Worm (Caenorhabditis elegans): ENCODE results near the gene mccc-1.

Gene mccc-1

ce11 chrIV:9869344-9869743, 15.0 kb upstream of the mccc-1 start:
- no peak for TF ChIP-seq odd-2 (tag; optimal IDR thresholded peaks at IDR 0.05)
- no peak for TF ChIP-seq sdc-2 (tag; optimal IDR thresholded peaks at IDR 0.05)
- TF ChIP-seq madf-2 (tag; optimal IDR thresholded peaks at IDR 0.05) = no peak
- TF ChIP-seq mec-3 (tag; optimal IDR thresholded peaks at IDR 0.05; ENCODE audit: borderline replicate concordance) = no peak
- no peak for TF ChIP-seq syd-9 (tag; optimal IDR thresholded peaks at IDR 0.05)
- TF ChIP-seq dve-1 (tag; optimal IDR thresholded peaks at IDR 0.05) = no peak
- no peak for TF ChIP-seq nhr-11 (tag; optimal IDR thresholded peaks at IDR 0.05)
- no peak for TF ChIP-seq K09A11.1 (tag; optimal IDR thresholded peaks at IDR 0.05; ENCODE audit: insufficient read depth)
- no peak for TF ChIP-seq ceh-34 (tag; optimal IDR thresholded peaks at IDR 0.05)
- TF ChIP-seq tbx-7 (tag; optimal IDR thresholded peaks at IDR 0.05) = no peak
- TF ChIP-seq ahr-1 (tag; optimal IDR thresholded peaks at IDR 0.05) = no peak
- no peak for TF ChIP-seq C38D4.7 (GFP tag; optimal IDR thresholded peaks at IDR 0.05)
- no peak for TF ChIP-seq ceh-45 (GFP tag; IDR thresholded peaks at IDR 0.05)
- TF ChIP-seq hlh-13 (GFP tag; optimal IDR thresholded peaks at IDR 0.05) = no peak

ce11 chrIV:9872210-9872609, 12.2 kb upstream of the mccc-1 start:
- TF ChIP-seq pros-1 (tag; optimal IDR thresholded peaks at IDR 0.05) = no peak
- TF ChIP-seq pat-9 (tag; optimal IDR thresholded peaks at IDR 0.05) = no peak
- TF ChIP-seq T23F11.4 (GFP tag; optimal IDR thresholded peaks at IDR 0.05) = no peak
- TF ChIP-seq ceh-34 (tag; optimal IDR thresholded peaks at IDR 0.05) = no peak
- TF ChIP-seq unc-55 (GFP tag; optimal IDR thresholded peaks at IDR 0.05) = no peak
- no peak for TF ChIP-seq nhr-232 (tag; optimal IDR thresholded peaks at IDR 0.05)
- no peak for TF ChIP-seq ceh-45 (GFP tag; IDR thresholded peaks at IDR 0.05)
- no peak for TF ChIP-seq ceh-9 (tag; optimal IDR thresholded peaks at IDR 0.05)
- TF ChIP-seq rnt-1 (tag; optimal IDR thresholded peaks at IDR 0.05) = no peak
- TF ChIP-seq sdc-2 (tag; optimal IDR thresholded peaks at IDR 0.05) = no peak
- TF ChIP-seq lim-6 (tag; optimal IDR thresholded peaks at IDR 0.05) = no peak
- no peak for TF ChIP-seq ahr-1 (tag; optimal IDR thresholded peaks at IDR 0.05)

ce11 chrIV:9872786-9873185, 11.6 kb upstream of the mccc-1 start:
- TF ChIP-seq lim-6 (tag; optimal IDR thresholded peaks at IDR 0.05) = no peak
- TF ChIP-seq dve-1 (tag; optimal IDR thresholded peaks at IDR 0.05) = no peak
- TF ChIP-seq pax-1 (tag; optimal IDR thresholded peaks at IDR 0.05) = no peak
- TF ChIP-seq unc-86 (tag; optimal IDR thresholded peaks at IDR 0.05) = no peak
- no peak for TF ChIP-seq unc-3 (GFP tag; conservative IDR thresholded peaks at IDR 0.05)
- no peak for TF ChIP-seq unc-3 (tag; optimal IDR thresholded peaks at IDR 0.05)
- no peak for TF ChIP-seq ceh-14 (tag; optimal IDR thresholded peaks at IDR 0.05)
- TF ChIP-seq elt-2 (tag; optimal IDR thresholded peaks at IDR 0.05) = no peak
- no peak for TF ChIP-seq ttx-3 (tag; optimal IDR thresholded peaks at IDR 0.05)
- no peak for TF ChIP-seq pag-3 (tag; optimal IDR thresholded peaks at IDR 0.05; ENCODE audit: borderline replicate concordance)
- TF ChIP-seq tbx-2 (tag; optimal IDR thresholded peaks at IDR 0.05) = no peak
- TF ChIP-seq fkh-6 (tag; optimal IDR thresholded peaks at IDR 0.05) = no peak

- peak; percentile 11 for TF ChIP-seq ceh-18 (tag; optimal IDR thresholded peaks at IDR 0.05)
- TF ChIP-seq ceh-31 (tag; optimal IDR thresholded peaks at IDR 0.05) = peak; percentile 34
- no peak for TF ChIP-seq pax-1 (tag; optimal IDR thresholded peaks at IDR 0.05)
- peak; percentile 28 for TF ChIP-seq nfya-1 (tag; optimal IDR thresholded peaks at IDR 0.05)
- TF ChIP-seq pha-2 (tag; optimal IDR thresholded peaks at IDR 0.05) = no peak
- TF ChIP-seq nhr-11 (tag; optimal IDR thresholded peaks at IDR 0.05) = no peak
- TF ChIP-seq hlh-30 (tag; optimal IDR thresholded peaks at IDR 0.05; ENCODE audit: insufficient read depth) = peak; percentile 31
- peak; percentile 79 for TF ChIP-seq ceh-34 (tag; optimal IDR thresholded peaks at IDR 0.05)
- TF ChIP-seq unc-55 (GFP tag; optimal IDR thresholded peaks at IDR 0.05) = peak; percentile 9
Observed at ce11 chrIV:9873837-9874236, 10.5 kb upstream of the mccc-1 start.

All from whole organism, late embryonic.